Worm (Caenorhabditis elegans): ENCODE measurements around the gene K02C4.2.

The K02C4.2 gene

ce11 chrII:8086803-8087202 lies 11.2 kb downstream of the K02C4.2 start, which contains the start of gene K02C4.3 (continued):
- TF ChIP-seq lin-35 (GFP tag; optimal IDR thresholded peaks at IDR 0.05) (peak; percentile 87 to 95), dsc-1 (tag; optimal IDR thresholded peaks at IDR 0.05) (peak; percentile 78), C16A3.4 (tag; optimal IDR thresholded peaks at IDR 0.05) (peak; percentile 39), efl-1 (optimal IDR thresholded peaks at IDR 0.05) (peak; percentile 90 to 93), efl-1 (GFP tag; optimal IDR thresholded peaks at IDR 0.05 in 1 of 2) (peak; percentile 90 to 99), skn-1 (tag; optimal IDR thresholded peaks at IDR 0.05) (peak; percentile 77), dpl-1 (GFP tag; optimal IDR thresholded peaks at IDR 0.05) (peak; percentile 86 to 94 (median 93)), ztf-11 (tag; optimal IDR thresholded peaks at IDR 0.05) (peak in 1 of 2 experiments; percentile 63), ceh-82 (tag; optimal IDR thresholded peaks at IDR 0.05) (peak; percentile 51 to 66 (median 62)), fkh-10 (GFP tag; optimal IDR thresholded peaks at IDR 0.05) (no peak), tbx-2 (tag; optimal IDR thresholded peaks at IDR 0.05) (peak; percentile 77), fkh-4 (tag; optimal IDR thresholded peaks at IDR 0.05; ENCODE audit: borderline replicate concordance) (peak; percentile 12), C34B4.2 (tag; optimal IDR thresholded peaks at IDR 0.05) (no peak), nhr-71 (tag; optimal IDR thresholded peaks at IDR 0.05) (peak; percentile 85), C04F5.9 (tag; optimal IDR thresholded peaks at IDR 0.05) (peak; percentile 55), Y116A8C.19 (tag; optimal IDR thresholded peaks at IDR 0.05; ENCODE audit: borderline replicate concordance) (no peak), nhr-20 (tag; optimal IDR thresholded peaks at IDR 0.05) (peak; percentile 76), nhr-28 (tag; optimal IDR thresholded peaks at IDR 0.05) (no peak), isw-1 (GFP tag; IDR thresholded peaks at IDR 0.05) (peak; percentile 59), unc-98 (GFP tag; IDR thresholded peaks at IDR 0.05) (no peak), blmp-1 (tag; optimal IDR thresholded peaks at IDR 0.05) (peak; percentile 76), lsy-2 (tag; optimal IDR thresholded peaks at IDR 0.05) (peak; percentile 87 to 90), elt-2 (tag; optimal IDR thresholded peaks at IDR 0.05) (peak; percentile 18), nhr-47 (tag; optimal IDR thresholded peaks at IDR 0.05) (peak; percentile 81), lir-3 (tag; optimal IDR thresholded peaks at IDR 0.05; ENCODE audit: poor library complexity) (peak; percentile 50)

DNA sequence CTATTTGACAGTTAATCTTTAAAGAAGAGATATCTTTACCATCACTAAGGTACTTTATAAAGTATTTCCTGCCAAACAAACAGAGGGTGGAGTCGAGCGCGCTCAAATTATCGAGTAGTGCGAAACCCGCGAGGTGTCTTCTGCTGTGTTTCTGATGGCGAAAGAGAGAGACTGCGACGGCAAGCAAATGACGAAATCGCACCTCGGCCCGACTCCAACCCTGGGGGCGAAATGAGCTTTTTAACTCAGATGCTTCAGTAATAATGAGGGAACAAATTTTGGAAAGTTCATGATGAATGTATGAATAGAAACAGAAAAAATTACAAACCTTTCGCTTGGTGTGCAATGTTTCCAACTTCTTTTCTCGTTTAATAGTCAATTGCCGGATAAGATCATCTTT lies 16.0 kb downstream of the K02C4.2 start:
- peak; percentile 38; the same call in 1 of the 2 replicates for TF ChIP-seq mab-9 (GFP tag; IDR thresholded peaks at IDR 0.05)
- TF ChIP-seq zag-1 (tag; optimal IDR thresholded peaks at IDR 0.05), result no peak
- peak; percentile 98 for TF ChIP-seq snpc-4 (tag; optimal IDR thresholded peaks at IDR 0.05)
- peak; percentile 12 for TF ChIP-seq ceh-8 (GFP tag; optimal IDR thresholded peaks at IDR 0.05)
- TF ChIP-seq fos-1 (tag; optimal IDR thresholded peaks at IDR 0.05), result peak; percentile 41
- peak; percentile 63 for TF ChIP-seq xbp-1 (tag; optimal IDR thresholded peaks at IDR 0.05)
- TF ChIP-seq nhr-20 (tag; optimal IDR thresholded peaks at IDR 0.05), result peak; percentile 79
- TF ChIP-seq pag-3 (tag; optimal IDR thresholded peaks at IDR 0.05; ENCODE audit: borderline replicate concordance, insufficient read depth), result no peak
- no peak for TF ChIP-seq hlh-4 (tag; optimal IDR thresholded peaks at IDR 0.05)
- TF ChIP-seq ceh-88 (GFP tag; IDR thresholded peaks at IDR 0.05), result no peak
- TF ChIP-seq vab-15 (tag; optimal IDR thresholded peaks at IDR 0.05), result no peak
- peak; percentile 49 to 71 for TF ChIP-seq lin-35 (GFP tag; optimal IDR thresholded peaks at IDR 0.05)
- no peak for TF ChIP-seq C04F5.9 (tag; optimal IDR thresholded peaks at IDR 0.05)
- peak; percentile 39 for TF ChIP-seq pax-3 (tag; optimal IDR thresholded peaks at IDR 0.05)
- peak; percentile 83 for TF ChIP-seq snu-23 (GFP tag; optimal IDR thresholded peaks at IDR 0.05)
- no peak for TF ChIP-seq fkh-10 (GFP tag; optimal IDR thresholded peaks at IDR 0.05)
- TF ChIP-seq nhr-12 (tag; optimal IDR thresholded peaks at IDR 0.05), result no peak
- TF ChIP-seq mep-1 (tag; optimal IDR thresholded peaks at IDR 0.05), result no peak
- no peak for TF ChIP-seq tlp-1 (tag; optimal IDR thresholded peaks at IDR 0.05)
- no peak for TF ChIP-seq blmp-1 (tag; optimal IDR thresholded peaks at IDR 0.05)
- peak; percentile 57 for TF ChIP-seq zip-4 (GFP tag; optimal IDR thresholded peaks at IDR 0.05)
- no peak for TF ChIP-seq fkh-4 (tag; optimal IDR thresholded peaks at IDR 0.05; ENCODE audit: borderline replicate concordance)
- no peak for TF ChIP-seq sox-4 (tag; optimal IDR thresholded peaks at IDR 0.05)
- TF ChIP-seq ceh-82 (tag; optimal IDR thresholded peaks at IDR 0.05), result peak; percentile 69 to 83 (median 74)
- TF ChIP-seq egl-27 (tag; optimal IDR thresholded peaks at IDR 0.05), result peak in 1 of 2 experiments; percentile 6
- peak; percentile 34 for TF ChIP-seq lin-13 (GFP tag; optimal IDR thresholded peaks at IDR 0.05)
- TF ChIP-seq lsy-2 (tag; optimal IDR thresholded peaks at IDR 0.05), result peak; percentile 59 to 67
- TF ChIP-seq lin-14 (GFP tag; optimal IDR thresholded peaks at IDR 0.05), result peak; percentile 82
- TF ChIP-seq mef-2 (tag; optimal IDR thresholded peaks at IDR 0.05), result no peak
- TF ChIP-seq nhr-76 (tag; optimal IDR thresholded peaks at IDR 0.05), result no peak
- no peak for TF ChIP-seq egl-13 (tag; optimal IDR thresholded peaks at IDR 0.05)
- no peak for TF ChIP-seq Y116A8C.19 (tag; optimal IDR thresholded peaks at IDR 0.05; ENCODE audit: borderline replicate concordance)
- no peak for TF ChIP-seq sup-37 (GFP tag; optimal IDR thresholded peaks at IDR 0.05)
- TF ChIP-seq nhr-90 (tag; optimal IDR thresholded peaks at IDR 0.05; ENCODE audit: poor library complexity), result peak; percentile 85
